Worm (Caenorhabditis elegans): Measurements from ENCODE around the gene dnj-3.

dnj-3 gene

DNA sequence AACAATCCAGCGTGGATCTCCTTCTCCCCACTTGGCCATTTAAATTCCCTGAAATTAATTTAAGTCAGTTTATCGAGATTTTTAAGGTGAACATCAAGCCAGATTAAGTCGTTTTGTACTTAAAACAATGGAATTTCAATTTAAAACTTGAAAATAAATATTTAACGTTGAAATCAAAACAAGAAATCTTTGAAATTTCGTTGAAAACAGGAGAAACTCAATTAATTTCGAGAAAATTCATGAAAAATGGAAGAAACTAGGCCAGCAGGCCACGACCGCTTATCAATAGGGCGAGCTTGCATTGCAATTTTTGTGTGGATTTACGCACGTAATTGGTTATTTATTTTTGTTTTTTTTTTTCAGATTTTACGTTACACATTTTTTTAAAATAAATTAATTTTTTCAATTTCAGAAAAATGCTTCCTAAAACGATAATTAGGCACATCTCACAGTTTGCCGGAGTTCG lies 16.9 kb downstream of the dnj-3 start, which contains the start of the genes ahsa-1 and C01G10.7 (continued):
- peak; percentile 99 for TF ChIP-seq mes-2 (tag; optimal IDR thresholded peaks at IDR 0.05; ENCODE audit: poor library complexity, severe bottlenecking)
- peak; percentile 89 for TF ChIP-seq R02D3.7 (tag; optimal IDR thresholded peaks at IDR 0.05)
- no peak for TF ChIP-seq skn-1 (tag; optimal IDR thresholded peaks at IDR 0.05)
- no peak for TF ChIP-seq ZK546.5 (tag; optimal IDR thresholded peaks at IDR 0.05)
- no peak for TF ChIP-seq snpc-1.2 (GFP tag; IDR thresholded peaks at IDR 0.05)
- 0 out of 2 replicates have a peak, but pooled peaks have one; percentile 46 for TF ChIP-seq arid-1 (GFP tag; conservative IDR thresholded peaks at IDR 0.05)
- TF ChIP-seq aha-1 (tag): peak; percentile 98
- TF ChIP-seq fos-1 (tag; optimal IDR thresholded peaks at IDR 0.05): no peak
- TF ChIP-seq nhr-111 (GFP tag; optimal IDR thresholded peaks at IDR 0.05): no peak
- peak; percentile 66 for TF ChIP-seq nhr-11 (tag; optimal IDR thresholded peaks at IDR 0.05)
- TF ChIP-seq zag-1 (tag; optimal IDR thresholded peaks at IDR 0.05): no peak
- TF ChIP-seq unc-62 (GFP tag; optimal IDR thresholded peaks at IDR 0.05 in 1 of 2): no peak
- no peak for TF ChIP-seq unc-62 (tag; optimal IDR thresholded peaks at IDR 0.05)
- no peak for TF ChIP-seq cey-2 (tag; optimal IDR thresholded peaks at IDR 0.05; ENCODE audit: borderline replicate concordance, insufficient read depth)
- TF ChIP-seq ceh-28 (tag; optimal IDR thresholded peaks at IDR 0.05): no peak
- TF ChIP-seq mep-1 (tag; optimal IDR thresholded peaks at IDR 0.05): no peak
- no peak for TF ChIP-seq ceh-82 (tag; optimal IDR thresholded peaks at IDR 0.05)
- no peak for TF ChIP-seq jun-1 (tag; optimal IDR thresholded peaks at IDR 0.05)
- TF ChIP-seq mdt-29 (GFP tag; IDR thresholded peaks at IDR 0.05): peak; percentile 52; the same call in 1 of the 2 replicates
- TF ChIP-seq sdz-12 (GFP tag; optimal IDR thresholded peaks at IDR 0.05): no peak
- TF ChIP-seq F26F4.8 (GFP tag; conservative IDR thresholded peaks at IDR 0.05): no peak
- peak; percentile 86 for TF ChIP-seq dmd-9 (GFP tag; IDR thresholded peaks at IDR 0.05)
- TF ChIP-seq F37D6.2 (tag; optimal IDR thresholded peaks at IDR 0.05): peak; percentile 70
- TF ChIP-seq aly-2 (tag; optimal IDR thresholded peaks at IDR 0.05): no peak
- TF ChIP-seq egl-27 (tag; optimal IDR thresholded peaks at IDR 0.05): no peak
- no peak for TF ChIP-seq lim-7 (GFP tag; IDR thresholded peaks at IDR 0.05)
- no peak for TF ChIP-seq lin-1 (GFP tag; IDR thresholded peaks at IDR 0.05)
- no peak for TF ChIP-seq saeg-2 (GFP tag; IDR thresholded peaks at IDR 0.05)
- TF ChIP-seq F44E2.7 (GFP tag; IDR thresholded peaks at IDR 0.05): no peak
- peak; percentile 84 for TF ChIP-seq dpl-1 (GFP tag; optimal IDR thresholded peaks at IDR 0.05)
- TF ChIP-seq ceh-44 (GFP tag; IDR thresholded peaks at IDR 0.05): peak; percentile 72; the same call in 1 of the 2 replicates
- TF ChIP-seq nhr-102 (tag; optimal IDR thresholded peaks at IDR 0.05): no peak
- TF ChIP-seq mxl-3 (GFP tag; optimal IDR thresholded peaks at IDR 0.05): peak; percentile 19
- peak; percentile 88 for TF ChIP-seq nhr-77 (tag; optimal IDR thresholded peaks at IDR 0.05)
- peak; percentile 45 to 64; a peak in 2 of 4 replicates for TF ChIP-seq madf-5 (GFP tag; IDR thresholded peaks at IDR 0.05)
- no peak for TF ChIP-seq set-16 (GFP tag; IDR thresholded peaks at IDR 0.05)
- TF ChIP-seq nhr-10 (tag; optimal IDR thresholded peaks at IDR 0.05): peak; percentile 8
- peak in 1 of 2 experiments; percentile 13 for TF ChIP-seq mdl-1 (tag; optimal IDR thresholded peaks at IDR 0.05)
- TF ChIP-seq Y48G9A.11 (GFP tag; IDR thresholded peaks at IDR 0.05): peak; percentile 82
- no peak for TF ChIP-seq mxl-2 (GFP tag; conservative IDR thresholded peaks at IDR 0.05)
- peak; percentile 80 for TF ChIP-seq fkh-10 (GFP tag; optimal IDR thresholded peaks at IDR 0.05)
- TF ChIP-seq attf-4 (tag; optimal IDR thresholded peaks at IDR 0.05): no peak
- TF ChIP-seq zfp-3 (GFP tag; conservative IDR thresholded peaks at IDR 0.05): 0 out of 2 replicates have a peak, but pooled peaks have one; percentile 32
- TF ChIP-seq php-3 (GFP tag; IDR thresholded peaks at IDR 0.05): no peak
- no peak for TF ChIP-seq egl-43 (GFP tag; IDR thresholded peaks at IDR 0.05)
- TF ChIP-seq dmd-8 (GFP tag; IDR thresholded peaks at IDR 0.05): no peak
- TF ChIP-seq ztf-11 (tag; optimal IDR thresholded peaks at IDR 0.05): no peak
- TF ChIP-seq Y5F2A.4 (GFP tag; optimal IDR thresholded peaks at IDR 0.05): no peak
- 0 out of 2 replicates have a peak, but pooled peaks have one; percentile 12 for TF ChIP-seq tag-97 (GFP tag; IDR thresholded peaks at IDR 0.05)
- TF ChIP-seq F10B5.3 (tag; optimal IDR thresholded peaks at IDR 0.05): no peak
- TF ChIP-seq dve-1 (tag; optimal IDR thresholded peaks at IDR 0.05; ENCODE audit: insufficient read depth): no peak
- TF ChIP-seq zip-11 (GFP tag; IDR thresholded peaks at IDR 0.05): no peak
